Fruit fly (Drosophila melanogaster): ENCODE data around the gene CG3308.
A peak's percentile ranks its signal among the peaks of the same experiment; 100 is the strongest.

The CG3308 gene

DNA sequence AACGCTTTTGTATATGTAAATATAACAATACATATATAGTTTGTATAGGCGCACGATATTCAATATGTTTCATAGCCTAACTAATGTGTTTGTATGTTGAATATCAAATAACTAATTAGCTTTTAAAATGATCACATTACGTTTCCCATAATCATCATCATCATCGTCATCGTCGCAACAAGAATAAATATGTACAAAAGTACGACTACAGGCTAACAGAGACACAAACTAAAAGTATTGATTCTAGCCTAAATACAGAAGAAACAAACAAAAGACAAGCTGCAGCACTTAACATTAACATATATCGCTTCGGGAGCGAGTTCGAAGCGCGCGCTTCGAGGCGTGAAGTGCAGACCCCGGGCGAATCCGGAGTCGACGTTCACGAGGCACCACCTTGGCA, 2.4 kb downstream of the CG3308 start:
- TF ChIP-seq inv (GFP tag; IDR thresholded peaks at IDR 0.05; ENCODE audit: partially characterized antibody) (no peak), Myb (GFP tag; optimal IDR thresholded peaks at IDR 0.05) (no peak), CG12942 (GFP tag; optimal IDR thresholded peaks at IDR 0.05) (no peak), CG10267 (tag; optimal IDR thresholded peaks at IDR 0.05) (no peak), CG18011 (GFP tag; optimal IDR thresholded peaks at IDR 0.05) (no peak), CG3995 (GFP tag; optimal IDR thresholded peaks at IDR 0.05) (no peak), Ets65A (GFP tag) (no peak), mam (GFP tag; optimal IDR thresholded peaks at IDR 0.05) (no peak), CG9797 (GFP tag; optimal IDR thresholded peaks at IDR 0.05) (no peak), Dll (GFP tag; IDR thresholded peaks at IDR 0.05; ENCODE audit: partially characterized antibody) (no peak), tll (GFP tag; optimal IDR thresholded peaks at IDR 0.05) (no peak), CG4854 (GFP tag; optimal IDR thresholded peaks at IDR 0.05) (no peak), CG3163 (GFP tag; optimal IDR thresholded peaks at IDR 0.05) (no peak), BtbVII (GFP tag; optimal IDR thresholded peaks at IDR 0.05) (peak; percentile 19), Lpt (GFP tag; optimal IDR thresholded peaks at IDR 0.05) (no peak), Gug (GFP tag; IDR thresholded peaks at IDR 0.05) (no peak), CG12104 (GFP tag; optimal IDR thresholded peaks at IDR 0.05) (no peak), pnt (GFP tag; optimal IDR thresholded peaks at IDR 0.05) (no peak), tna (GFP tag; IDR thresholded peaks at IDR 0.05; ENCODE audit: partially characterized antibody) (no peak), ind (GFP tag; optimal IDR thresholded peaks at IDR 0.05) (no peak), slp2 (GFP tag; optimal IDR thresholded peaks at IDR 0.05) (no peak), Fer1 (GFP tag; optimal IDR thresholded peaks at IDR 0.05) (peak; percentile 42), CG17186 (GFP tag; optimal IDR thresholded peaks at IDR 0.05) (no peak), ssp (GFP tag; IDR thresholded peaks at IDR 0.05) (no peak), CG10147 (GFP tag; optimal IDR thresholded peaks at IDR 0.05) (no peak), lmd (GFP tag; IDR thresholded peaks at IDR 0.05) (no peak), ase (GFP tag; IDR thresholded peaks at IDR 0.05) (no peak), CG11560 (tag; IDR thresholded peaks at IDR 0.05) (no peak), CG8281 (tag; optimal IDR thresholded peaks at IDR 0.05) (peak; percentile 32), peb (GFP tag; IDR thresholded peaks at IDR 0.05) (no peak), CG15011 (GFP tag; optimal IDR thresholded peaks at IDR 0.05) (no peak), E2f2 (GFP tag; IDR thresholded peaks at IDR 0.05) (no peak), CG10431 (GFP tag; optimal IDR thresholded peaks at IDR 0.05) (no peak), yki (optimal IDR thresholded peaks at IDR 0.05) (no peak), CG6791 (GFP tag; IDR thresholded peaks at IDR 0.05; ENCODE audit: partially characterized antibody) (no peak), CG14965 (GFP tag; optimal IDR thresholded peaks at IDR 0.05; ENCODE audit: borderline replicate concordance) (no peak), Lim3 (GFP tag; IDR thresholded peaks at IDR 0.05) (no peak), dmrt11E (tag; optimal IDR thresholded peaks at IDR 0.05) (no peak), Hr51 (GFP tag; optimal IDR thresholded peaks at IDR 0.05) (no peak), CG2199 (GFP tag; IDR thresholded peaks at IDR 0.05) (no peak), knrl (GFP tag; IDR thresholded peaks at IDR 0.05; ENCODE audit: partially characterized antibody) (no peak), her (GFP tag; optimal IDR thresholded peaks at IDR 0.05) (no peak), nerfin-2 (GFP tag; IDR thresholded peaks at IDR 0.05; ENCODE audit: partially characterized antibody) (no peak), NC2α (GFP tag; optimal IDR thresholded peaks at IDR 0.05) (no peak), CG6689 (GFP tag; IDR thresholded peaks at IDR 0.05) (no peak), vvl (GFP tag; IDR thresholded peaks at IDR 0.05) (peak; percentile 25; the same call in 1 of the 2 replicates), HHEX (GFP tag; optimal IDR thresholded peaks at IDR 0.05) (peak; percentile 53), C15 (GFP tag; IDR thresholded peaks at IDR 0.05) (no peak), Hand (GFP tag; optimal IDR thresholded peaks at IDR 0.05) (no peak), CG11085 (GFP tag; IDR thresholded peaks at IDR 0.05) (no peak), vnd (GFP tag; IDR thresholded peaks at IDR 0.05; ENCODE audit: partially characterized antibody) (no peak), unc-4 (GFP tag; IDR thresholded peaks at IDR 0.05; ENCODE audit: partially characterized antibody) (no peak)
